Worm (Caenorhabditis elegans) whole organism, late embryonic: Measurements from ENCODE around the gene ZK637.15.
A peak's percentile ranks its signal among the peaks of the same experiment; 100 is the strongest.

ENCODE experiments used
- C08G9.2 ChIP-seq: sonication (generic microtip); optimal IDR thresholded peaks from 2 replicates; lab custom pipeline; 2016; ENCODE audit warnings: mild to moderate bottlenecking, missing genetic modification characterization, moderate library complexity, missing compliant biosample characterization
- F13H6.1 ChIP-seq: sonication (generic microtip); optimal IDR thresholded peaks from 2 replicates; lab custom pipeline; 2016; ENCODE audit warnings: missing genetic modification characterization, missing compliant biosample characterization
- K02D7.2 ChIP-seq: sonication (generic microtip); optimal IDR thresholded peaks from 2 replicates; lab custom pipeline; 2017; ENCODE audit warnings: mild to moderate bottlenecking, missing genetic modification characterization, missing compliant biosample characterization
- K09A11.1 ChIP-seq: sonication (generic microtip); optimal IDR thresholded peaks from 2 replicates; lab custom pipeline; 2017; ENCODE audit warnings: antibody characterized with exemption, mild to moderate bottlenecking, missing genetic modification characterization, missing compliant biosample characterization; ENCODE audit not compliant: insufficient read depth
- T23F11.4 ChIP-seq: fragments of 200-800 bp; sonication (Bioruptor generic); optimal IDR thresholded peaks from 2 replicates; lab custom pipeline; 2018; ENCODE audit warnings: mild to moderate bottlenecking, missing genetic modification characterization, missing compliant biosample characterization
- ahr-1 ChIP-seq: sonication (generic microtip); optimal IDR thresholded peaks from 2 replicates; lab custom pipeline; 2016; ENCODE audit warnings: missing genetic modification characterization, missing compliant biosample characterization
- ceh-18 ChIP-seq: sonication (generic microtip); optimal IDR thresholded peaks from 2 replicates; lab custom pipeline; 2016; ENCODE audit warnings: missing genetic modification characterization, missing compliant biosample characterization
- ceh-19 ChIP-seq: fragments of 200-800 bp; sonication (Bioruptor generic); optimal IDR thresholded peaks from 2 replicates; lab custom pipeline; 2018; ENCODE audit warnings: mild to moderate bottlenecking, missing genetic modification characterization, missing compliant biosample characterization
- ceh-2 ChIP-seq: sonication (generic microtip); optimal IDR thresholded peaks from 2 replicates; lab custom pipeline; 2016; ENCODE audit warnings: missing genotype, missing genetic modification characterization, missing compliant biosample characterization
- ceh-24 ChIP-seq: sonication (generic microtip); optimal IDR thresholded peaks from 2 replicates; lab custom pipeline; 2016; ENCODE audit warnings: mild to moderate bottlenecking, missing genetic modification characterization, missing compliant biosample characterization
- ceh-30 ChIP-seq: fragments of 150-350 bp; optimal IDR thresholded peaks from 2 replicates; lab custom pipeline; 2014; ENCODE audit warnings: missing biosample characterization, missing genetic modification characterization
- ceh-31 ChIP-seq: sonication (generic microtip); optimal IDR thresholded peaks from 2 replicates; lab custom pipeline; 2016; ENCODE audit warnings: missing genetic modification characterization, missing compliant biosample characterization
- ceh-34 ChIP-seq: sonication (generic microtip); optimal IDR thresholded peaks from 2 replicates; lab custom pipeline; 2016; ENCODE audit warnings: mild to moderate bottlenecking, missing genetic modification characterization, missing compliant biosample characterization
- ceh-45 ChIP-seq: fragments of 200-800 bp; sonication (Bioruptor generic); IDR thresholded peaks from 2 replicates; pipeline ENCODE4 v1.3.6; 2022; ENCODE audit warnings: missing genetic modification reagents, missing genetic modification characterization, missing compliant biosample characterization
- ceh-48 ChIP-seq: sonication (generic microtip); optimal IDR thresholded peaks from 2 replicates; lab custom pipeline; 2016; ENCODE audit warnings: missing genetic modification characterization, inconsistent platforms, missing compliant biosample characterization
- ceh-6 ChIP-seq: fragments of 200-800 bp; sonication (Bioruptor generic); optimal IDR thresholded peaks from 2 replicates; lab custom pipeline; 2018; ENCODE audit warnings: mild to moderate bottlenecking, missing genetic modification characterization, missing compliant biosample characterization
- ceh-9 ChIP-seq: sonication (generic microtip); optimal IDR thresholded peaks from 2 replicates; lab custom pipeline; 2016; ENCODE audit warnings: mild to moderate bottlenecking, missing genetic modification characterization, inconsistent platforms, missing compliant biosample characterization
- dmd-4 ChIP-seq: sonication (generic microtip); optimal IDR thresholded peaks from 2 replicates; lab custom pipeline; 2016; ENCODE audit warnings: borderline replicate concordance, missing genetic modification characterization, missing compliant biosample characterization
- dve-1 ChIP-seq: sonication (generic microtip); optimal IDR thresholded peaks from 2 replicates; lab custom pipeline; 2017; ENCODE audit warnings: antibody characterized with exemption, mild to moderate bottlenecking, missing genetic modification characterization, missing compliant biosample characterization
- elt-2 ChIP-seq: sonication (generic microtip); optimal IDR thresholded peaks from 2 replicates; lab custom pipeline; 2016; ENCODE audit warnings: missing genetic modification reagents, missing genetic modification characterization, missing compliant biosample characterization
- elt-4 ChIP-seq: sonication (generic microtip); optimal IDR thresholded peaks from 2 replicates; lab custom pipeline; 2016; ENCODE audit warnings: missing genetic modification characterization, missing compliant biosample characterization
- ets-4 ChIP-seq: sonication (generic microtip); optimal IDR thresholded peaks from 2 replicates; lab custom pipeline; 2016; ENCODE audit warnings: missing genetic modification characterization, missing compliant biosample characterization
- gmeb-2 ChIP-seq: sonication (generic microtip); optimal IDR thresholded peaks from 2 replicates; lab custom pipeline; 2016; ENCODE audit warnings: missing genetic modification characterization, inconsistent platforms, missing compliant biosample characterization
- hlh-15 ChIP-seq: sonication (generic microtip); optimal IDR thresholded peaks from 2 replicates; lab custom pipeline; 2016; ENCODE audit warnings: missing genetic modification characterization, missing compliant biosample characterization
- hlh-30 ChIP-seq: sonication (generic microtip); optimal IDR thresholded peaks from 2 replicates; lab custom pipeline; 2017; ENCODE audit warnings: antibody characterized with exemption, missing genetic modification characterization, missing compliant biosample characterization; ENCODE audit not compliant: insufficient read depth
- hlh-6 ChIP-seq: sonication (generic microtip); optimal IDR thresholded peaks from 2 replicates; lab custom pipeline; 2016; ENCODE audit warnings: missing genotype, missing genetic modification characterization, missing compliant biosample characterization
- hlh-8 ChIP-seq: sonication (generic microtip); optimal IDR thresholded peaks from 2 replicates; lab custom pipeline; 2016; ENCODE audit warnings: missing genotype, missing genetic modification characterization, missing compliant biosample characterization
- lim-6 ChIP-seq: sonication (generic microtip); optimal IDR thresholded peaks from 2 replicates; lab custom pipeline; 2016; ENCODE audit warnings: missing genetic modification characterization, missing compliant biosample characterization
- madf-2 ChIP-seq: sonication (generic microtip); optimal IDR thresholded peaks from 2 replicates; lab custom pipeline; 2017; ENCODE audit warnings: missing genetic modification characterization, missing compliant biosample characterization
- mec-3 ChIP-seq: sonication (generic microtip); optimal IDR thresholded peaks from 2 replicates; lab custom pipeline; 2016; ENCODE audit warnings: borderline replicate concordance, missing genetic modification characterization, missing compliant biosample characterization
- nfya-1 ChIP-seq: sonication (generic microtip); optimal IDR thresholded peaks from 2 replicates; lab custom pipeline; 2017; ENCODE audit warnings: missing genetic modification characterization, mild to moderate bottlenecking, missing compliant biosample characterization, antibody characterized with exemption, moderate library complexity
- nhr-11 ChIP-seq: fragments of 150-350 bp; optimal IDR thresholded peaks from 2 replicates; lab custom pipeline; 2014; ENCODE audit warnings: missing biosample characterization, missing genetic modification characterization
- nhr-232 ChIP-seq: sonication (generic microtip); optimal IDR thresholded peaks from 2 replicates; lab custom pipeline; 2016; ENCODE audit warnings: missing genetic modification characterization, missing compliant biosample characterization
- npax-4 ChIP-seq: sonication (generic microtip); optimal IDR thresholded peaks from 2 replicates; lab custom pipeline; 2016; ENCODE audit warnings: missing genetic modification characterization, missing compliant biosample characterization
- odd-2 ChIP-seq: sonication (generic microtip); optimal IDR thresholded peaks from 2 replicates; lab custom pipeline; 2017; ENCODE audit warnings: antibody characterized with exemption, mild to moderate bottlenecking, missing genetic modification characterization, missing compliant biosample characterization
- pax-1 ChIP-seq: fragments of 150-350 bp; optimal IDR thresholded peaks from 2 replicates; lab custom pipeline; 2014; ENCODE audit warnings: missing biosample characterization, missing genetic modification characterization
- pha-2 ChIP-seq: sonication (generic microtip); optimal IDR thresholded peaks from 2 replicates; lab custom pipeline; 2017; ENCODE audit warnings: mild to moderate bottlenecking, missing genetic modification characterization, missing compliant biosample characterization
- pha-4 ChIP-seq: fragments of 150-350 bp; optimal IDR thresholded peaks from 2 replicates; lab custom pipeline; 2018; ENCODE audit warnings: missing biosample characterization, missing genetic modification reagents, missing genetic modification characterization
- pqm-1 ChIP-seq: sonication (generic microtip); optimal IDR thresholded peaks from 2 replicates; lab custom pipeline; 2016; ENCODE audit warnings: missing genetic modification characterization, missing compliant biosample characterization
- ref-2 ChIP-seq: sonication (generic microtip); optimal IDR thresholded peaks from 2 replicates; lab custom pipeline; 2016; ENCODE audit warnings: missing genetic modification characterization, missing compliant biosample characterization
- sox-2 ChIP-seq: fragments of 200-800 bp; sonication (Bioruptor generic); IDR thresholded peaks from 2 replicates; pipeline ENCODE4 v1.3.6; 2022; ENCODE audit warnings: missing genetic modification reagents, missing genetic modification characterization, missing compliant biosample characterization
- syd-9 ChIP-seq: sonication (generic microtip); optimal IDR thresholded peaks from 2 replicates; lab custom pipeline; 2016; ENCODE audit warnings: mild to moderate bottlenecking, missing genetic modification characterization, moderate library complexity, missing compliant biosample characterization
- tbx-2 ChIP-seq: sonication (generic microtip); optimal IDR thresholded peaks from 2 replicates; lab custom pipeline; 2016; ENCODE audit warnings: missing genetic modification characterization, missing compliant biosample characterization
- ttx-3 ChIP-seq: sonication (generic microtip); optimal IDR thresholded peaks from 2 replicates; lab custom pipeline; 2016; ENCODE audit warnings: missing genetic modification reagents, missing genetic modification characterization, missing compliant biosample characterization
- unc-3 ChIP-seq, 2 experiments: fragments of 200-800 bp in 1 of 2; sonication (Bioruptor generic) in 1 of 2; sonication (generic microtip) in 1 of 2; conservative IDR thresholded peaks in 1 of 2; optimal IDR thresholded peaks in 1 of 2; 2 replicates each; pipeline versions ENCODE4 v1.3.6 to Lab custom; 2016 to 2022; ENCODE audit warnings: missing compliant biosample characterization in 2 of 2, missing genetic modification characterization in 2 of 2, missing genetic modification reagents in 1 of 2
- unc-42 ChIP-seq: sonication (generic microtip); optimal IDR thresholded peaks from 2 replicates; lab custom pipeline; 2016; ENCODE audit warnings: missing genotype, missing genetic modification characterization, missing compliant biosample characterization
- unc-86 ChIP-seq: sonication (generic microtip); optimal IDR thresholded peaks from 2 replicates; lab custom pipeline; 2016; ENCODE audit warnings: missing genetic modification characterization, missing compliant biosample characterization
- zip-5 ChIP-seq: sonication (generic microtip); optimal IDR thresholded peaks from 2 replicates; lab custom pipeline; 2016; ENCODE audit warnings: missing genetic modification characterization, missing compliant biosample characterization
- ztf-16 ChIP-seq: sonication (generic microtip); optimal IDR thresholded peaks from 2 replicates; lab custom pipeline; 2017; ENCODE audit warnings: missing genetic modification characterization, missing compliant biosample characterization

ZK637.15 gene

DNA sequence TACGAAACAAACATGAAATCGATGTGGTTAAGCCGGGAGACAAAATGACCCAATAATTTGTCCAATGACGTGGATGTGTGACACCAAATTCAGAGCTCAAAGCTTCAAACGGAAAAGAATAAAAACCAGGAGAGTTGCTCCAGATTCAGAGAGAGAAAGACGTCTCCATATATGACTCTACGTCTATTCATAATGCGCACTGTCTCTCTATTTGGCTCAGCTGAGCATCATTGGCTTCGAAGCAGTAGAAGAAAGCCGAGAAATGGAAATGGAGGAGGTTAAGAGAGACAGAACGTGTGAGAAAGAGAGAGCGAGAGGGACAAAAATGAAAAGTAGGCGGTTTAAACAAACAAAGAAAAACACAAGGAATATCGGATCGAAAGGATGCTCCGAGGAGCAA is 33.6 kb upstream of the ZK637.15 start:
- peak; percentile 30 for TF ChIP-seq ceh-31 (tag; lab: Kevin White, UChicago)
- TF ChIP-seq hlh-15 (tag; lab: Kevin White, UChicago): no peak
- peak; percentile 2 for TF ChIP-seq ceh-34
- peak; percentile 10 for TF ChIP-seq ceh-18 (tag; lab: Kevin White, UChicago)
- peak; percentile 34 for TF ChIP-seq tbx-2
- no peak for TF ChIP-seq npax-4 (tag; lab: Kevin White, UChicago)
- peak; percentile 54 for TF ChIP-seq ceh-19 (GFP tag; lab: Kevin White, UChicago)
- TF ChIP-seq unc-42 (tag; lab: Kevin White, UChicago): peak; percentile 26
- TF ChIP-seq nfya-1 (tag; lab: Kevin White, UChicago): peak; percentile 1
- TF ChIP-seq C08G9.2 (tag; lab: Kevin White, UChicago): no peak
- TF ChIP-seq ceh-2 (tag; lab: Kevin White, UChicago): peak; percentile 8

DNA sequence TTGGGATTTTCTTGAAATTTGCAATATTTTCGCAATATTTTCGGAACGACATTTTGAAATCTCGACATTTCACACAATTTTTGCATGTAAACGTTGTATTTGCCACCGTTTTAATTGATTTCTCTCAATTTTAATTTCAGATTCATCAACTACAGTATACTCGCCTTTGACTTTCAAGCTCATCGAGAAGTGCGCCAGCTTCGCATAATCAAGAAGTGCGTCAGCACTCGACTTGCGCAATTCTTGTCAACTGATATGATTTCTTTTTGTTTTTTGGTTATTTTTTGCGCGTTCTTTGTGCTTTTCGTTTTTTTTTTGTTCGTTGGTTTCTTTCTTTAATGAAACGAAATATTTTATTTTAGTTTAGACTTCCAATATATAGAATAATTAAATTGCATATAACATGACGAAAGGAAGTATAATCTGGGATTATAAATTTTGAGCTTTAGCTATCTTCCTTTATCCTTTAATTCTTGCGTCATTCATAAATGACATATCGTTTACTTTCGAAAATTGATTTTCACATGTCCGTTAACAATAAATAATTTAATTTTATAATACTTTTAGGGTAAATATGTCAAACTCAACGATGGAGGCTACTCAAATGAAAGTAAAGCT is 32.6 kb upstream of the ZK637.15 start, which contains the start of gene famh-136:
TSS of gene famh-136 (plus strand) at position 568 of the 618 bp plus-strand sequence.
- TF ChIP-seq elt-4 (no peak), ztf-16 (tag; lab: Kevin White, UChicago) (no peak), lim-6 (tag; lab: Kevin White, UChicago) (no peak), gmeb-2 (tag; lab: Kevin White, UChicago) (peak; percentile 35), ceh-24 (no peak), pax-1 (tag; lab: Kevin White, UChicago) (no peak), pha-2 (tag; lab: Kevin White, UChicago) (no peak), ahr-1 (tag; lab: Kevin White, UChicago) (peak; percentile 39), ceh-18 (tag; lab: Kevin White, UChicago) (peak; percentile 29), hlh-8 (tag; lab: Kevin White, UChicago) (no peak), ref-2 (no peak), pha-4 (tag; lab: Kevin White, UChicago) (no peak), syd-9 (tag; lab: Kevin White, UChicago) (no peak), hlh-15 (tag; lab: Kevin White, UChicago) (no peak), ceh-30 (tag; lab: Kevin White, UChicago) (no peak), ceh-34 (no peak), ceh-48 (peak; percentile 17), madf-2 (tag; lab: Kevin White, UChicago) (no peak), pqm-1 (tag; lab: Kevin White, UChicago) (peak; percentile 35), nhr-232 (tag; lab: Kevin White, UChicago) (peak; percentile 39), mec-3 (tag; lab: Kevin White, UChicago) (no peak), K09A11.1 (tag; lab: Kevin White, UChicago) (no peak), unc-42 (tag; lab: Kevin White, UChicago) (peak; percentile 65), hlh-6 (no peak), dve-1 (tag; lab: Kevin White, UChicago) (peak; percentile 39), odd-2 (no peak), zip-5 (no peak), ceh-2 (tag; lab: Kevin White, UChicago) (no peak), ets-4 (tag; lab: Kevin White, UChicago) (no peak), nhr-11 (no peak), C08G9.2 (tag; lab: Kevin White, UChicago) (no peak), sox-2 (no peak), ceh-9 (no peak), unc-3 (GFP tag; conservative IDR thresholded peaks at IDR 0.05; lab: Robert Waterston, UW) (0 out of 2 replicates have a peak, but pooled peaks have one; percentile 31), unc-3 (tag; optimal IDR thresholded peaks at IDR 0.05; lab: Kevin White, UChicago) (no peak), ttx-3 (tag; lab: Kevin White, UChicago) (peak; percentile 26), F13H6.1 (tag; lab: Kevin White, UChicago) (no peak), elt-2 (tag; lab: Kevin White, UChicago) (peak; percentile 75), dmd-4 (tag; lab: Kevin White, UChicago) (no peak), T23F11.4 (no peak), ceh-6 (no peak), K02D7.2 (peak; percentile 9), unc-86 (tag; lab: Kevin White, UChicago) (no peak), ceh-45 (GFP tag; lab: Robert Waterston, UW) (0 out of 2 replicates have a peak, but pooled peaks have one; percentile 31), hlh-30 (tag; lab: Kevin White, UChicago) (no peak)
